Worm (Caenorhabditis elegans) whole organism, L2 larva: Measurements from ENCODE around the gene mua-6.

Source experiments
- alr-1 ChIP-seq: fragments of 150-350 bp; optimal IDR thresholded peaks from 2 replicates; lab custom pipeline; 2014; ENCODE audit warnings: missing biosample characterization, missing genetic modification characterization
- blmp-1 ChIP-seq: sonication (generic microtip); optimal IDR thresholded peaks from 2 replicates; lab custom pipeline; 2017; ENCODE audit warnings: missing genetic modification characterization, mild to moderate bottlenecking, missing compliant biosample characterization, antibody characterized with exemption, moderate library complexity; ENCODE audit not compliant: insufficient read depth
- egl-27 ChIP-seq: sonication (generic microtip); optimal IDR thresholded peaks from 3 replicates; lab custom pipeline; 2017; ENCODE audit warnings: missing biosample characterization, missing genetic modification reagents, missing genetic modification characterization
- elt-3 ChIP-seq: sonication (generic microtip); optimal IDR thresholded peaks from 2 replicates; lab custom pipeline; 2017; ENCODE audit warnings: missing biosample characterization, missing genetic modification characterization
- mdl-1 ChIP-seq, 2 experiments: fragments of 150-350 bp in 1 of 2; sonication (generic microtip) in 1 of 2; optimal IDR thresholded peaks; 2 replicates each; lab custom pipeline; 2017; ENCODE audit warnings: missing biosample characterization in 2 of 2, missing genetic modification characterization in 2 of 2
- nhr-6 ChIP-seq: fragments of 150-350 bp; optimal IDR thresholded peaks from 2 replicates; lab custom pipeline; 2014; ENCODE audit warnings: missing biosample characterization, missing genetic modification characterization
- ztf-11 ChIP-seq: sonication (generic microtip); optimal IDR thresholded peaks from 2 replicates; lab custom pipeline; 2017; ENCODE audit warnings: missing biosample characterization, missing genetic modification characterization
- ztf-4 ChIP-seq: fragments of 150-350 bp; optimal IDR thresholded peaks from 2 replicates; lab custom pipeline; 2014; ENCODE audit warnings: missing biosample characterization, missing genetic modification characterization

DNA sequence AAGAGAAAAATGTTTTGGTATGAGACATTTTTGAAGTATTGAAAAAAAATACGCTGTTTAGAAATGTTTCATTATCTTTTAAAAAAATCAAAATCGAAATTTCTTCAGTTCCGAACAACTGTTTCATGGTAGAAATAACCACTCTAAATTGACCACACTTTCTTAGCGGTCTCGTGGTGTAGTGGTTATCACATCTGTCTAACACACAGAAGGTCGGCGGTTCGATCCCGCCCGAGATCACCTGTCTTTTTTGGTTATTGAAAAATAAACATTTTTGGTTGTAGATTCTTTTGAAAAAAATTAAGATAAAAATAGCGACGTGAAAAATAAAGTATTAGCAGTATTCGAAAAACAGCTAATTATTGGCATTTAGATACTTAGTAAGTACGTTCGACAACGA, 34.9 kb upstream of the mua-6 start:
- TF ChIP-seq elt-3 (tag; lab: Kevin White, UChicago), result no peak
- no peak for TF ChIP-seq egl-27 (tag; lab: Kevin White, UChicago)
- no peak for TF ChIP-seq ztf-11 (tag; lab: Kevin White, UChicago)
- no peak for TF ChIP-seq mdl-1 (tag; optimal IDR thresholded peaks at IDR 0.05; lab: Kevin White, UChicago)
- no peak for TF ChIP-seq alr-1
- no peak for TF ChIP-seq ztf-4 (tag; lab: Kevin White, UChicago)
- no peak for TF ChIP-seq blmp-1 (tag; lab: Kevin White, UChicago)
- no peak for TF ChIP-seq nhr-6 (tag; lab: Kevin White, UChicago)
